Worm (Caenorhabditis elegans) whole organism, young adult: ENCODE data around the gene msp-152.

Experiments
- B0336.3 ChIP-seq: fragments of 200-800 bp; sonication (Bioruptor generic); IDR thresholded peaks from 2 replicates; pipeline ENCODE4 v1.3.6; 2022; ENCODE audit warnings: missing genetic modification characterization, missing compliant biosample characterization
- efl-1 ChIP-seq: fragments of 150-350 bp; optimal IDR thresholded peaks from 2 replicates; lab custom pipeline; 2014; ENCODE audit warnings: missing biosample characterization, missing genetic modification reagents, missing genetic modification characterization
- egl-44 ChIP-seq: fragments of 200-800 bp; sonication (Bioruptor generic); IDR thresholded peaks from 2 replicates; pipeline ENCODE4 v1.3.6; 2022; ENCODE audit warnings: missing genetic modification reagents, missing genetic modification characterization, missing compliant biosample characterization
- him-1 ChIP-seq: sonication (generic microtip); optimal IDR thresholded peaks from 2 replicates; lab custom pipeline; 2016; ENCODE audit warnings: missing genotype, missing genetic modification reagents, missing genetic modification characterization, missing compliant biosample characterization
- let-526 ChIP-seq: fragments of 200-800 bp; sonication (Bioruptor generic); IDR thresholded peaks from 2 replicates; pipeline ENCODE4 v1.3.6; 2022; ENCODE audit warnings: missing genetic modification reagents, missing genetic modification characterization, missing compliant biosample characterization
- pha-4 ChIP-seq: fragments of 150-350 bp; sonication (generic microtip); optimal IDR thresholded peaks from 2 replicates; lab custom pipeline; 2014; ENCODE audit warnings: missing biosample characterization, missing genetic modification reagents, missing genetic modification characterization
- snpc-1.3 ChIP-seq: sonication (generic microtip); optimal IDR thresholded peaks from 2 replicates; lab custom pipeline; 2017; ENCODE audit warnings: missing genetic modification characterization, mild to moderate bottlenecking, missing compliant biosample characterization, antibody characterized with exemption, moderate library complexity, missing genotype, missing genetic modification reagents; ENCODE audit not compliant: insufficient read depth

ce11 chrII:4908160-4908559 is 24.7 kb upstream of the msp-152 start:
- TF ChIP-seq egl-44 (GFP tag; lab: Robert Waterston, UW) (no peak), let-526 (GFP tag; lab: Robert Waterston, UW) (no peak), pha-4 (tag; lab: Kevin White, UChicago) (no peak), B0336.3 (no peak), efl-1 (GFP tag; lab: Kevin White, UChicago) (no peak), him-1 (tag; lab: Kevin White, UChicago) (no peak), snpc-1.3 (tag; lab: Kevin White, UChicago) (no peak)
